Worm (Caenorhabditis elegans) whole organism, early embryonic: ENCODE results near the gene F53A2.1.

Experiments used
- B0310.2 ChIP-seq: sonication (generic microtip); optimal IDR thresholded peaks from 2 replicates; lab custom pipeline; 2016; ENCODE audit warnings: mild to moderate bottlenecking, missing genetic modification characterization, missing compliant biosample characterization
- F13C5.2 ChIP-seq: sonication (generic microtip); optimal IDR thresholded peaks from 2 replicates; lab custom pipeline; 2017; ENCODE audit warnings: mild to moderate bottlenecking, missing genetic modification characterization, inconsistent platforms, missing compliant biosample characterization
- aly-1 ChIP-seq: sonication (generic microtip); optimal IDR thresholded peaks from 2 replicates; lab custom pipeline; 2016; ENCODE audit warnings: missing genetic modification characterization, missing compliant biosample characterization
- ama-1 ChIP-seq: fragments of 150-350 bp; optimal IDR thresholded peaks from 2 replicates; lab custom pipeline; 2014
- ceh-13 ChIP-seq: fragments of 200-800 bp; sonication (Bioruptor generic); optimal IDR thresholded peaks from 2 replicates; lab custom pipeline; 2018; ENCODE audit warnings: mild to moderate bottlenecking, missing genetic modification characterization, missing compliant biosample characterization
- ets-7 ChIP-seq: sonication (generic microtip); optimal IDR thresholded peaks from 2 replicates; lab custom pipeline; 2016; ENCODE audit warnings: missing genotype, missing genetic modification characterization, missing compliant biosample characterization
- flt-1 ChIP-seq: fragments of 200-800 bp; sonication (Bioruptor generic); IDR thresholded peaks from 2 replicates; pipeline ENCODE4 v1.3.6; 2022; ENCODE audit warnings: missing genetic modification characterization, missing compliant biosample characterization
- hmbx-1 ChIP-seq: sonication (generic microtip); optimal IDR thresholded peaks from 2 replicates; lab custom pipeline; 2016; ENCODE audit warnings: mild to moderate bottlenecking, missing genetic modification characterization, missing compliant biosample characterization
- hmg-4 ChIP-seq: fragments of 200-800 bp; sonication (Bioruptor generic); optimal IDR thresholded peaks from 2 replicates; lab custom pipeline; 2018; ENCODE audit warnings: mild to moderate bottlenecking, missing genetic modification characterization, missing compliant biosample characterization
- scrt-1 ChIP-seq: fragments of 200-800 bp; sonication (Bioruptor generic); IDR thresholded peaks from 2 replicates; pipeline ENCODE4 v1.3.6; 2022; ENCODE audit warnings: missing genetic modification characterization, missing compliant biosample characterization
- sea-1 ChIP-seq: fragments of 200-800 bp; sonication (Bioruptor generic); conservative IDR thresholded peaks from 2 replicates; pipeline ENCODE4 v1.3.6; 2022; ENCODE audit warnings: missing genetic modification characterization, missing compliant biosample characterization
- tbx-11 ChIP-seq: fragments of 200-800 bp; sonication (Bioruptor generic); IDR thresholded peaks from 2 replicates; pipeline ENCODE4 v1.3.6; 2022; ENCODE audit warnings: missing genetic modification characterization, missing compliant biosample characterization
- tra-4 ChIP-seq: sonication (generic microtip); optimal IDR thresholded peaks from 2 replicates; lab custom pipeline; 2017; ENCODE audit warnings: missing genetic modification characterization, missing compliant biosample characterization

- TF ChIP-seq hmg-4 (peak; percentile 42), ets-7 (no peak), F13C5.2 (no peak), scrt-1 (no peak), hmbx-1 (no peak), tra-4 (tag; lab: Kevin White, UChicago) (no peak), ama-1 (lab: Kevin White, UChicago) (no peak), tbx-11 (no peak), B0310.2 (tag; lab: Kevin White, UChicago) (no peak), sea-1 (GFP tag; lab: Robert Waterston, UW) (no peak), flt-1 (no peak), ceh-13 (GFP tag; lab: Kevin White, UChicago) (no peak), aly-1 (no peak)
Observed at ce11 chrIII:13275784-13276183, 48.9 kb downstream of the F53A2.1 start.
